Worm (Caenorhabditis elegans) whole organism, mixed stage, embryonic: ENCODE results near the gene piki-1.

Experiments used
- blmp-1 ChIP-seq: fragments of 150-350 bp; optimal IDR thresholded peaks from 2 replicates; lab custom pipeline; 2014; ENCODE audit warnings: missing biosample characterization, missing genetic modification characterization
- lin-13 ChIP-seq: fragments of 150-350 bp; optimal IDR thresholded peaks from 2 replicates; lab custom pipeline; 2014; ENCODE audit warnings: missing biosample characterization, missing genetic modification characterization
- nhr-76 ChIP-seq: sonication (generic microtip); optimal IDR thresholded peaks from 2 replicates; lab custom pipeline; 2017; ENCODE audit warnings: missing biosample characterization, missing genetic modification characterization
- sptf-1 ChIP-seq: sonication (generic microtip); optimal IDR thresholded peaks from 2 replicates; lab custom pipeline; 2017; ENCODE audit warnings: mild to moderate bottlenecking, missing genetic modification characterization, moderate library complexity, missing compliant biosample characterization
- ztf-11 ChIP-seq: fragments of 150-350 bp; optimal IDR thresholded peaks from 2 replicates; lab custom pipeline; 2014; ENCODE audit warnings: missing biosample characterization, missing genetic modification characterization

ce11 chrX:15241169-15241568, 5.0 kb downstream of the piki-1 start:
- TF ChIP-seq ztf-11 (tag; lab: Kevin White, UChicago) (no peak), nhr-76 (no peak), lin-13 (no peak), sptf-1 (tag; lab: Kevin White, UChicago) (no peak), blmp-1 (no peak)
